Worm (Caenorhabditis elegans) whole organism, L3 larva: ENCODE results near the gene ddo-3.

Experiments used
- ama-1 ChIP-seq: fragments of 150-350 bp; optimal IDR thresholded peaks from 2 replicates; lab custom pipeline; 2018
- egl-27 ChIP-seq: sonication (generic microtip); optimal IDR thresholded peaks from 4 replicates; lab custom pipeline; 2017; ENCODE audit warnings: missing biosample characterization, missing genetic modification reagents, missing genetic modification characterization
- fkh-10 ChIP-seq: sonication (generic microtip); optimal IDR thresholded peaks from 2 replicates; lab custom pipeline; 2017; ENCODE audit warnings: missing biosample characterization, missing genetic modification reagents, missing genetic modification characterization
- lin-15B ChIP-seq: fragments of 150-350 bp; optimal IDR thresholded peaks from 2 replicates; lab custom pipeline; 2014; ENCODE audit warnings: missing biosample characterization, missing genetic modification characterization
- nhr-25 ChIP-seq: sonication (generic microtip); optimal IDR thresholded peaks from 2 replicates; lab custom pipeline; 2017; ENCODE audit warnings: missing biosample characterization, missing genetic modification characterization
- nhr-28 ChIP-seq: fragments of 150-350 bp; optimal IDR thresholded peaks from 2 replicates; lab custom pipeline; 2014; ENCODE audit warnings: missing biosample characterization, missing genetic modification characterization
- pha-4 ChIP-seq: fragments of 150-350 bp; optimal IDR thresholded peaks from 2 replicates; lab custom pipeline; 2014; ENCODE audit warnings: missing biosample characterization, missing genetic modification reagents, missing genetic modification characterization
- skn-1 ChIP-seq: fragments of 150-350 bp; optimal IDR thresholded peaks from 2 replicates; lab custom pipeline; 2014; ENCODE audit warnings: missing biosample characterization, missing genetic modification characterization
- unc-39 ChIP-seq: sonication (generic microtip); optimal IDR thresholded peaks from 4 replicates; lab custom pipeline; 2017; ENCODE audit warnings: missing biosample characterization, missing genetic modification characterization
- ztf-11 ChIP-seq: fragments of 150-350 bp; optimal IDR thresholded peaks from 2 replicates; lab custom pipeline; 2014; ENCODE audit warnings: missing biosample characterization, missing genetic modification characterization
- ztf-4 ChIP-seq: fragments of 150-350 bp; optimal IDR thresholded peaks from 2 replicates; lab custom pipeline; 2014; ENCODE audit warnings: missing biosample characterization, missing genetic modification characterization

DNA sequence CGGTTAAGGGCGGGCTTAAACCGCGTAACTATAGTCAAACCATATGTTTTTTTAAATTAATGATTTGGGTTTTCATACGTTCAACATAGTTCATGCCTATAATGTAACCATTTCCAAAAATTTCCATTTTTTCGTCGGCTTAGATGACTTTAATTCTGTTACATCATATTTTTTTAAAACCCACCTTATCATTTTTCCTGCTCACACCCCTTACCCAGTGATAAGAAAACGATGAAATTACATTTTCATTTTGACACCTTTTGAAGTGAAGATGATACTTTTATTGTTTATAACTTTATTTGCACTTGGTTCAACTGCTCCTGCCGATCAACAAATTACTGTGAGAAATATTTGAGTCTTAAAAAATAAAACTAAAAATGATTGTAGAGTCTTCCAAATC, 24.6 kb downstream of the ddo-3 start, which contains the start of gene ctsa-4.2:
- TF ChIP-seq fkh-10 (GFP tag; lab: Kevin White, UChicago), result no peak
- TF ChIP-seq ztf-11 (tag; lab: Kevin White, UChicago), result no peak
- TF ChIP-seq nhr-25 (tag; lab: Kevin White, UChicago), result no peak
- TF ChIP-seq lin-15B, result no peak
- no peak for TF ChIP-seq ama-1 (lab: Kevin White, UChicago)
- TF ChIP-seq ztf-4, result no peak
- TF ChIP-seq nhr-28, result no peak
- no peak for TF ChIP-seq pha-4 (tag; lab: Kevin White, UChicago)
- TF ChIP-seq unc-39 (tag; lab: Kevin White, UChicago), result no peak
- peak; percentile 58 for TF ChIP-seq skn-1 (tag; lab: Kevin White, UChicago)
- no peak for TF ChIP-seq egl-27
